Worm (Caenorhabditis elegans) whole organism, L4 larva: ENCODE data around the gene T26C12.1.
A peak's percentile ranks its signal among the peaks of the same experiment; 100 is the strongest.

Source experiments
- F37D6.2 ChIP-seq: sonication (generic microtip); optimal IDR thresholded peaks from 2 replicates; lab custom pipeline; 2016; ENCODE audit warnings: mild to moderate bottlenecking, missing genetic modification characterization, missing compliant biosample characterization
- F44E2.7 ChIP-seq: fragments of 200-800 bp; sonication (Bioruptor generic); IDR thresholded peaks from 2 replicates; pipeline ENCODE4 v2.1.2; 2022; ENCODE audit warnings: missing genetic modification characterization, missing compliant biosample characterization
- Y75B8A.6 ChIP-seq: fragments of 200-800 bp; sonication (Bioruptor generic); IDR thresholded peaks from 2 replicates; pipeline ENCODE4 v1.3.6; 2022; ENCODE audit warnings: missing genetic modification reagents, missing genetic modification characterization, missing compliant biosample characterization
- ceh-20 ChIP-seq: fragments of 200-800 bp; sonication (Bioruptor generic); IDR thresholded peaks from 2 replicates; pipeline ENCODE4 v1.3.6; 2022; ENCODE audit warnings: missing genetic modification reagents, missing genetic modification characterization, missing compliant biosample characterization
- daf-16 ChIP-seq, 3 experiments: sonication (generic microtip); optimal IDR thresholded peaks; 2 replicates each; lab custom pipeline; 2016 to 2017; ENCODE audit warnings: missing genetic modification characterization in 3 of 3, missing genetic modification reagents in 3 of 3, mild to moderate bottlenecking in 2 of 3, missing compliant biosample characterization in 2 of 3, missing biosample characterization in 1 of 3, moderate library complexity in 1 of 3
- dmd-9 ChIP-seq: fragments of 200-800 bp; sonication (Bioruptor generic); IDR thresholded peaks from 2 replicates; pipeline ENCODE4 v1.3.6; 2022; ENCODE audit warnings: missing genetic modification reagents, missing genetic modification characterization, missing compliant biosample characterization
- duxl-1 ChIP-seq: sonication (generic microtip); optimal IDR thresholded peaks from 2 replicates; lab custom pipeline; 2016; ENCODE audit warnings: mild to moderate bottlenecking, missing genetic modification characterization, moderate library complexity, missing compliant biosample characterization; ENCODE audit not compliant: poor library complexity
- egl-43 ChIP-seq: fragments of 200-800 bp; sonication (Bioruptor generic); IDR thresholded peaks from 2 replicates; pipeline ENCODE4 v1.3.6; 2022; ENCODE audit warnings: missing genetic modification reagents, missing genetic modification characterization, missing compliant biosample characterization
- hlh-30 ChIP-seq: sonication (generic microtip); optimal IDR thresholded peaks from 2 replicates; lab custom pipeline; 2017; ENCODE audit warnings: antibody characterized with exemption, mild to moderate bottlenecking, missing genetic modification characterization, missing compliant biosample characterization; ENCODE audit not compliant: insufficient read depth
- hmg-1.1 ChIP-seq: fragments of 200-800 bp; sonication (Bioruptor generic); IDR thresholded peaks from 2 replicates; pipeline ENCODE4 v1.3.6; 2022; ENCODE audit warnings: missing genetic modification reagents, missing genetic modification characterization, missing compliant biosample characterization
- lin-29 ChIP-seq: fragments of 200-800 bp; sonication (Bioruptor generic); IDR thresholded peaks from 2 replicates; pipeline ENCODE4 v1.3.6; 2022; ENCODE audit warnings: missing genetic modification reagents, missing genetic modification characterization, missing compliant biosample characterization
- lsy-2 ChIP-seq, 2 experiments: fragments of 150-350 bp in 1 of 2; sonication (generic microtip) in 1 of 2; optimal IDR thresholded peaks; 2 replicates each; lab custom pipeline; 2014 to 2017; ENCODE audit warnings: missing biosample characterization in 2 of 2, missing genetic modification characterization in 2 of 2
- mdl-1 ChIP-seq, 2 experiments: fragments of 150-350 bp in 1 of 2; sonication (generic microtip) in 1 of 2; optimal IDR thresholded peaks; 2 replicates each; lab custom pipeline; 2014 to 2017; ENCODE audit warnings: missing biosample characterization in 2 of 2, missing genetic modification characterization in 2 of 2
- mes-2 ChIP-seq: sonication (generic microtip); optimal IDR thresholded peaks from 2 replicates; lab custom pipeline; 2016; ENCODE audit warnings: missing genotype, mild to moderate bottlenecking, missing genetic modification characterization, missing compliant biosample characterization; ENCODE audit not compliant: poor library complexity, severe bottlenecking
- nhr-102 ChIP-seq: sonication (generic microtip); optimal IDR thresholded peaks from 2 replicates; lab custom pipeline; 2016; ENCODE audit warnings: mild to moderate bottlenecking, missing genetic modification characterization, moderate library complexity, missing compliant biosample characterization
- nhr-11 ChIP-seq: fragments of 150-350 bp; optimal IDR thresholded peaks from 2 replicates; lab custom pipeline; 2014; ENCODE audit warnings: missing biosample characterization, missing genetic modification characterization
- pqm-1 ChIP-seq: sonication (generic microtip); optimal IDR thresholded peaks from 2 replicates; lab custom pipeline; 2017; ENCODE audit warnings: missing biosample characterization, missing genetic modification characterization
- rbr-2 ChIP-seq: sonication (generic microtip); optimal IDR thresholded peaks from 2 replicates; lab custom pipeline; 2016; ENCODE audit warnings: missing genotype, missing genetic modification characterization, missing compliant biosample characterization

Gene T26C12.1

DNA sequence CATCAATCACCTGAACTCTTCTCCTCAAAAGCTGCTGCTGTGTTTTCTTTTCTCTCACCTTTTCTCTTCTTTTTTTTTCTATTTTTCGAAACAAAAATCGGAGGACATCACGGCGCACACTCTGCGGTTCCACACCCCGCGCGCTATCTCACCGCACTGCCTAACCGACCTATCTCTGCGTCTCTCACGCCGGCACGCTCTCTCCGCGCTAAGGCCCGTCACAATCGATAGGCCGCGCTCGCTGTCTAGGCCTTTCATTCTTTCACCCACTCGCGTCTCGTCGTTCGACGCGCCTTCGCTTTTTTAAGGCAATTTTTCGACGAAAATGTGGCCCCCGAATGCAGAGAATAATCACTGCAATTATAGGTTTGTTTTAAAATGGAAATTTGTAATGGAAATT lies 52.5 kb downstream of the T26C12.1 start, which contains the start of gene zip-11 (continued):
- TF ChIP-seq hmg-1.1 (GFP tag; lab: Robert Waterston, UW) (peak; percentile 82), lin-29 (peak; percentile 71; the same call in 1 of the 2 replicates), egl-43 (GFP tag; lab: Robert Waterston, UW) (peak; percentile 73), rbr-2 (tag; lab: Kevin White, UChicago) (peak; percentile 71), lsy-2 (tag; optimal IDR thresholded peaks at IDR 0.05; lab: Kevin White, UChicago) (peak in 1 of 2 experiments; percentile 77), mes-2 (tag; lab: Kevin White, UChicago) (peak; percentile 64), mdl-1 (tag; optimal IDR thresholded peaks at IDR 0.05; lab: Kevin White, UChicago) (peak in 1 of 2 experiments; percentile 52), pqm-1 (no peak), nhr-102 (tag; lab: Kevin White, UChicago) (peak; percentile 48), Y75B8A.6 (GFP tag; lab: Robert Waterston, UW) (no peak), duxl-1 (tag; lab: Kevin White, UChicago) (peak; percentile 51), F37D6.2 (peak; percentile 21), nhr-11 (tag; lab: Kevin White, UChicago) (peak; percentile 38), hlh-30 (tag; lab: Kevin White, UChicago) (peak; percentile 40), dmd-9 (0 out of 2 replicates have a peak, but pooled peaks have one; percentile 22), F44E2.7 (GFP tag; lab: Robert Waterston, UW) (0 out of 2 replicates have a peak, but pooled peaks have one; percentile 10), ceh-20 (GFP tag; lab: Robert Waterston, UW) (peak; percentile 63; the same call in 1 of the 2 replicates), daf-16 (GFP tag; optimal IDR thresholded peaks at IDR 0.05; lab: Kevin White, UChicago) (peak in 1 of 2 experiments; percentile 54), daf-16 (tag; optimal IDR thresholded peaks at IDR 0.05; lab: Kevin White, UChicago) (no peak)
